Worm (Caenorhabditis elegans): Measurements from ENCODE around the gene F43C11.7.

F43C11.7 gene

ce11 chrII:2320097-2320496, 15.6 kb upstream of the F43C11.7 start, which contains the start of gene ZK1240.3:
ZK1240.3 (plus strand) TSS chrII:2320334.
- TF ChIP-seq flh-1 (GFP tag; optimal IDR thresholded peaks at IDR 0.05), result no peak
- no peak for TF ChIP-seq ztf-11 (tag; optimal IDR thresholded peaks at IDR 0.05)
- no peak for TF ChIP-seq ceh-39 (tag; optimal IDR thresholded peaks at IDR 0.05)
- TF ChIP-seq elt-1 (tag; optimal IDR thresholded peaks at IDR 0.05; ENCODE audit: borderline replicate concordance, insufficient read depth), result no peak
- no peak for TF ChIP-seq cnd-1 (tag; optimal IDR thresholded peaks at IDR 0.05)

- no peak for TF ChIP-seq sptf-1 (tag; optimal IDR thresholded peaks at IDR 0.05)
- no peak for TF ChIP-seq nhr-2 (tag; optimal IDR thresholded peaks at IDR 0.05)
- TF ChIP-seq unc-39 (tag; optimal IDR thresholded peaks at IDR 0.05), result no peak
- TF ChIP-seq ztf-11 (tag; optimal IDR thresholded peaks at IDR 0.05), result no peak
- no peak for TF ChIP-seq ceh-83 (GFP tag; optimal IDR thresholded peaks at IDR 0.05)
- no peak for TF ChIP-seq nhr-28 (tag; optimal IDR thresholded peaks at IDR 0.05)
- no peak for TF ChIP-seq nhr-12 (tag; optimal IDR thresholded peaks at IDR 0.05)
- TF ChIP-seq ces-1 (GFP tag; optimal IDR thresholded peaks at IDR 0.05), result no peak
- TF ChIP-seq unc-120 (tag; optimal IDR thresholded peaks at IDR 0.05; ENCODE audit: poor library complexity, severe bottlenecking), result no peak
Measured at ce11 chrII:2322857-2323518, 12.7 kb upstream of the F43C11.7 start, which contains the start of the genes ZK1240.6 and ZK1240.2. ZK1240.6 (minus strand) TSS chrII:2322907. ZK1240.2 (plus strand) TSS chrII:2323376.

ce11 chrII:2324956-2325355, 10.7 kb upstream of the F43C11.7 start, which contains the start of gene ZK1240.11:
ZK1240.11 (plus strand) TSS chrII:2325256.
- TF ChIP-seq hlh-1 (tag; optimal IDR thresholded peaks at IDR 0.05) (no peak), ztf-11 (tag; optimal IDR thresholded peaks at IDR 0.05) (no peak), M03D4.4 (tag; optimal IDR thresholded peaks at IDR 0.05) (no peak), elt-1 (tag; optimal IDR thresholded peaks at IDR 0.05; ENCODE audit: borderline replicate concordance, insufficient read depth) (no peak), bed-3 (GFP tag; optimal IDR thresholded peaks at IDR 0.05) (no peak), ceh-39 (tag; optimal IDR thresholded peaks at IDR 0.05) (no peak), drap-1 (GFP tag; optimal IDR thresholded peaks at IDR 0.05) (no peak), ceh-83 (GFP tag; optimal IDR thresholded peaks at IDR 0.05) (no peak), snpc-4 (tag; optimal IDR thresholded peaks at IDR 0.05) (no peak), pha-4 (tag; optimal IDR thresholded peaks at IDR 0.05) (no peak), mls-2 (tag; optimal IDR thresholded peaks at IDR 0.05) (no peak)

- TF ChIP-seq nhr-12 (tag; optimal IDR thresholded peaks at IDR 0.05) (no peak), lin-13 (tag; optimal IDR thresholded peaks at IDR 0.05) (no peak), ces-1 (GFP tag; optimal IDR thresholded peaks at IDR 0.05) (no peak), ceh-83 (GFP tag; optimal IDR thresholded peaks at IDR 0.05) (no peak)
Measured at ce11 chrII:2328963-2329442, 6.7 kb upstream of the F43C11.7 start, which contains the start of the genes ZK1240.8 and ZK1240.1. ZK1240.8 (minus strand) TSS chrII:2329063. ZK1240.1 (plus strand) TSS chrII:2329392.

ce11 chrII:2330462-2330861, 5.2 kb upstream of the F43C11.7 start:
- TF ChIP-seq nhr-2 (tag; optimal IDR thresholded peaks at IDR 0.05) (no peak), ceh-83 (GFP tag; optimal IDR thresholded peaks at IDR 0.05) (peak; percentile 37), mep-1 (tag; optimal IDR thresholded peaks at IDR 0.05) (no peak)

- no peak for TF ChIP-seq M03D4.4 (tag; optimal IDR thresholded peaks at IDR 0.05)
- TF ChIP-seq nhr-76 (tag; optimal IDR thresholded peaks at IDR 0.05), result no peak
Measured at ce11 chrII:2332220-2332619, 3.5 kb upstream of the F43C11.7 start, which contains the start of gene F43C11.8. F43C11.8 (plus strand) TSS chrII:2332520.

ce11 chrII:2336177-2336576, 480 bp downstream of the F43C11.7 start:
- TF ChIP-seq mep-1 (tag; optimal IDR thresholded peaks at IDR 0.05), result no peak
- peak; percentile 12 for TF ChIP-seq ham-2 (GFP tag; optimal IDR thresholded peaks at IDR 0.05)
- no peak for TF ChIP-seq lin-13 (tag; optimal IDR thresholded peaks at IDR 0.05)
- TF ChIP-seq nhr-76 (tag; optimal IDR thresholded peaks at IDR 0.05), result no peak

ce11 chrII:2340974-2341373, 5.3 kb downstream of the F43C11.7 start:
- peak; percentile 37 for TF ChIP-seq hlh-1 (tag; optimal IDR thresholded peaks at IDR 0.05)
- no peak for TF ChIP-seq bed-3 (GFP tag; optimal IDR thresholded peaks at IDR 0.05)
- TF ChIP-seq ces-1 (GFP tag; optimal IDR thresholded peaks at IDR 0.05), result peak; percentile 26
